Worm (Caenorhabditis elegans): ENCODE data around the gene Y43F8B.19.

The Y43F8B.19 gene

ce11 chrV:19477852-19478251 lies 34.3 kb downstream of the Y43F8B.19 start, which contains the start of gene Y43F8B.9:
Gene Y43F8B.9, plus strand, starts transcription at chrV:19478152.
- TF ChIP-seq nhr-85 (tag), result peak; percentile 54
- no peak for TF ChIP-seq nhr-71 (tag; optimal IDR thresholded peaks at IDR 0.05)

DNA sequence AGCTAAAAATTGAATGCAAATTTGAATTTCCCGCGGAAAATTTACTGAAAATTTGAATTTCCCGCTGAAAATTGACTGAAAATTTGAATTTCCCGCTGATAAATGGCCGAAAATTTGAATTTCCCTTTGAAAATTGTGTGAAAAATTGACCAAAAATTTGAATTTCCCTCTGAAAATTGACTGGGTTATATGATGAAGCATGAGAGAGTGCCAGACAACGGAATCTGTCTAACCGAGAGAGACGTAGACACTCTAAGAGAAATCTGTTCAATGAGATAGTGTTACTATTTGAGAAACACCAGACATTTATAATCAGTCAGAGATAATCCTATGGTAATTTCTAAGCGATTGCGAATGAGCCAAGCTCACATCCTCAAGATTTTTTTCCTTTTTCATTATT lies 34.8 kb downstream of the Y43F8B.19 start:
- TF ChIP-seq dpl-1 (GFP tag; optimal IDR thresholded peaks at IDR 0.05) (peak in 2 of 3 experiments; percentile 5 to 24), pax-3 (tag; optimal IDR thresholded peaks at IDR 0.05) (no peak), efl-1 (optimal IDR thresholded peaks at IDR 0.05) (peak; percentile 25 to 39), efl-1 (GFP tag; optimal IDR thresholded peaks at IDR 0.05 in 1 of 2) (peak; percentile 51 to 85), egl-13 (tag; optimal IDR thresholded peaks at IDR 0.05) (no peak)

DNA sequence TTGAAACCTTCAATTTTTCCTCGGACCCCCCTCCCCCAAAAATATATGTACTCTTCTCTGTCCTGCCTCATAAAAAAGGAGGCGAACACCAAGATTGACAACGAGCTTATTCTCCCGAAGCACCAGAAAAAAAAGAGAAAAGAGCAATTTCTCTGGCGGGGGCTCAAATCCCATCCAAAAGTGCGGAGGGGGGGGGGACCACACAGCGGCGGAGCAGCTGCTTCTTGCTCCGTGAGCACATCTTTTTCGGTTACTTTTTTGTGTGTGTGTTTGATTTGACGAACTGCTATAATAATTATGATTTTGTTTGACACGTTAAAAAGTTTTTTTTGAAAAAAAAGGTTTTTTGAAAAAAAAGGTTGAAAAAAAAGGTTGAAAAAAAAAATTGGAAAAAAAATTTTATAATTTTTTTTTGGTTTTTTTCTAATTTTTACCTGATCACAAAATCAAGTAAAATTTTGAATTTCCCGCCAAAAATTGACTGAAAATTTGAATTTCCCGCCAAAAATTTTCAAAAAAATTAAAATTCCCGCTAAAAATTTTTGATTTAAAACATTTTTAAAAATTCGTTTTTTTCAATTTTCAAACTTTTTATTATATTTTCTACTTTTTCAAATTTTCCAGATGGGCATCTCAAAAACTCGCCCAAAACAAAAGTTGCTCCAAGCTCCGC lies 38.1 kb downstream of the Y43F8B.19 start, which contains the start of gene Y43F8B.10:
Gene Y43F8B.10 (plus strand): TSS at position 623 of the 673 bp plus-strand sequence.
- TF ChIP-seq efl-1 (optimal IDR thresholded peaks at IDR 0.05), result no peak
- peak in 1 of 2 experiments; percentile 44 for TF ChIP-seq efl-1 (GFP tag; optimal IDR thresholded peaks at IDR 0.05 in 1 of 2)
- TF ChIP-seq ama-1 (optimal IDR thresholded peaks at IDR 0.05), result no peak
- no peak for TF ChIP-seq nhr-71 (tag; optimal IDR thresholded peaks at IDR 0.05)

ce11 chrV:19470385-19470784 lies 41.7 kb downstream of the Y43F8B.19 start, which contains the start of gene Y43F8B.11:
Gene Y43F8B.11, plus strand, starts transcription at chrV:19470685.
- TF ChIP-seq dsc-1 (tag; optimal IDR thresholded peaks at IDR 0.05), result peak; percentile 48
- no peak for TF ChIP-seq zag-1 (tag; optimal IDR thresholded peaks at IDR 0.05)
- TF ChIP-seq ztf-4 (tag; optimal IDR thresholded peaks at IDR 0.05), result no peak
- TF ChIP-seq nhr-85 (tag), result peak; percentile 38

DNA sequence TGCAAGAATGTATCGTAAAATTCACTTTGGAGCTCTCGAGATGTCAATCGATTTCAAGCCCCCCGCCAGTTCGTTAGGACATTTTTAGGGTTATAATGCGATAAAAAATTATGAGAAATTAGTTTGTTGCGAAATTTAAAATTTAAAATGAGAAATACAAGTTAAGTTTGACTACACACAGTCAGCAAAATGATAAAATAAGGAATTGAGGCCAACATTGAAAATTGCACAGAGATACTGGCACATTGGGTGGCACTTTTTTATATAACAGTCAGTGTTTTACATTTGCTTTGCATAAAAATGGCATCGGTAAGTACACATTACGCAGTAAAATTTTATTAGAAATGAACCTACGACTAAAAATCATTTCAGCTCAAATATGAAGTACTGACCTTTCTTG lies 44.0 kb downstream of the Y43F8B.19 start, which contains the start of gene Y43F8B.12:
Gene Y43F8B.12 (plus strand): TSS at position 301 of the 400 bp plus-strand sequence.
- TF ChIP-seq nhr-77 (tag; optimal IDR thresholded peaks at IDR 0.05) (no peak), unc-62 (GFP tag; optimal IDR thresholded peaks at IDR 0.05) (no peak), jun-1 (tag; optimal IDR thresholded peaks at IDR 0.05) (no peak), pqm-1 (tag; optimal IDR thresholded peaks at IDR 0.05) (no peak), ceh-63 (GFP tag; optimal IDR thresholded peaks at IDR 0.05) (no peak), ces-1 (GFP tag; optimal IDR thresholded peaks at IDR 0.05) (no peak), hlh-4 (tag; optimal IDR thresholded peaks at IDR 0.05) (no peak)

DNA sequence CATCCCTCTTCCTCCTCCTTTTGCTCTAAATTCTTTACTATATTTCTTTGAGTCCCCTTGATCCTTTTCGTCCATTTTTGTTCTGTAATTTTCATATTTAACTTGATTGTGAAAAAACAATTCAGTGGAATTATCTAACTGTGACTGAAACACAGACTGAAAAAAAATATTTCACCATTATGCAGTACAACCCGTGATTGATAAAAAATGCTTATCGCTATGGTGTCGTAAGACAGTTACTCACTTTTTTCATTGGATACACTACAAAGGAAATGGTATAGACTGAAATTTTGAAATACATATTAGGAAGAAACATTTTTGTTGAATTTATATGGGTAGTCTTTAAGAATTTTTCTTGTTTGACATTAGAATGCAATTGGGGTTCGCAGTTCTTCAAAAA lies 44.5 kb downstream of the Y43F8B.19 start, which contains the start of gene Y43F8B.23:
Gene Y43F8B.23 (minus strand): TSS at position 75 of the 400 bp plus-strand sequence.
- peak; percentile 48 for TF ChIP-seq elt-2 (tag; optimal IDR thresholded peaks at IDR 0.05)
- TF ChIP-seq lsy-2 (tag; optimal IDR thresholded peaks at IDR 0.05), result no peak
- no peak for TF ChIP-seq unc-62 (GFP tag; optimal IDR thresholded peaks at IDR 0.05)
- TF ChIP-seq lin-35 (GFP tag; optimal IDR thresholded peaks at IDR 0.05), result peak in 1 of 2 experiments; percentile 7
- no peak for TF ChIP-seq nhr-237 (tag; optimal IDR thresholded peaks at IDR 0.05)

ce11 chrV:19466775-19467174 lies 45.3 kb downstream of the Y43F8B.19 start:
- peak; percentile 48 for TF ChIP-seq snpc-4 (tag; optimal IDR thresholded peaks at IDR 0.05)

DNA sequence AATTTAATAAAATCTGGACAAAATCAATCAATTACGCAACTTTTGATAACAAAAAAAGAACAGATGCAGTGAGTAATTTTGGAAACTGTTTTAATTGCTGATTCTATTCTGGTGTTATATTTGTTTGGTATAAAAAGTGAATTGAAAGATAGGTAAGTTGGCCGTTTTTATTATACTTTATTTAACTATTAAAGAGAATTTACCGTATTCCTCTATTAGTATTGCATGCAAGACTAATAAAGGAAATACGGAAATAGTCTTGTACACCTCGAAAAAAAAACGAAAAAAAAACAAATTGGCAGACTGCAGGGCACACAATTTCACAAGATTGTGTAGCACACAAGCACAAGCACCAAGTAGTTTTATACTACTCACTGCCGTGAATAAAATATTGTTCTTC lies 49.5 kb downstream of the Y43F8B.19 start, which contains the start of gene Y43F8B.25:
Gene Y43F8B.25 (plus strand): TSS at position 301 of the 400 bp plus-strand sequence.
- TF ChIP-seq zag-1 (tag; optimal IDR thresholded peaks at IDR 0.05), result no peak
- TF ChIP-seq nhr-71 (tag; optimal IDR thresholded peaks at IDR 0.05), result no peak
- no peak for TF ChIP-seq elt-2 (tag; optimal IDR thresholded peaks at IDR 0.05)
- TF ChIP-seq nhr-19 (GFP tag; conservative IDR thresholded peaks at IDR 0.05), result no peak
- no peak for TF ChIP-seq skn-1 (tag; optimal IDR thresholded peaks at IDR 0.05)
- TF ChIP-seq Y116A8C.19 (tag; optimal IDR thresholded peaks at IDR 0.05; ENCODE audit: borderline replicate concordance), result no peak
- TF ChIP-seq hlh-17 (GFP tag; optimal IDR thresholded peaks at IDR 0.05; ENCODE audit: borderline replicate concordance), result no peak
- no peak for TF ChIP-seq ama-1 (optimal IDR thresholded peaks at IDR 0.05)
- TF ChIP-seq mab-9 (GFP tag; IDR thresholded peaks at IDR 0.05), result no peak
- TF ChIP-seq ceh-63 (GFP tag; optimal IDR thresholded peaks at IDR 0.05), result no peak
- TF ChIP-seq ets-5 (GFP tag; IDR thresholded peaks at IDR 0.05), result no peak
- TF ChIP-seq aly-2 (tag; optimal IDR thresholded peaks at IDR 0.05), result no peak
- TF ChIP-seq lin-39 (tag; optimal IDR thresholded peaks at IDR 0.05), result no peak
- TF ChIP-seq mdl-1 (tag; optimal IDR thresholded peaks at IDR 0.05), result no peak
- no peak for TF ChIP-seq egl-27 (tag; optimal IDR thresholded peaks at IDR 0.05)
- no peak for TF ChIP-seq ceh-82 (tag; optimal IDR thresholded peaks at IDR 0.05)
- no peak for TF ChIP-seq nhr-47 (tag; optimal IDR thresholded peaks at IDR 0.05)
